Fruit fly (Drosophila melanogaster): Measurements from ENCODE around the gene CG42821.

Gene CG42821

DNA sequence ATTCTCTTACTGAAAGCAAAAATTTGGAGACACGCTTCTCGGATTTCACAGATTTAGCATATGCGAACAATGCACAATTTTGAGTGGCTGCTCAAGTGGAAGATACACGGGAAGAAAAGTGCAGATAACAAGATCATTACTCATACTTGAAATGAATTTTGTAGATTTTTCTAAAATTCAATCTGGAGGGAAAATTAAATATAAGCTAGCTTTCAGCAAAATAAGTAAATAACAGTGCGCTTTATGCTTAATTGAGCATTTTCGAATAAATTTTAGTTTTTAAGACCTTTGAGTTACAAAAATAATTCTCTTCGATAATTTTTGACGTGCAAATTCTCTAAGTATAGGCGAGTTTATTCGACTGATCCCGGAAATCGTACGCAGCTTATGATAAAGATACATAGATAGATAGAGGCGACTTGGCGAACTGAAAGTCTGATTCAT, 12.2 kb upstream of the CG42821 start (continued):
- no peak for TF ChIP-seq sc (optimal IDR thresholded peaks at IDR 0.05)
- no peak for TF ChIP-seq sc (GFP tag; optimal IDR thresholded peaks at IDR 0.05)
- no peak for TF ChIP-seq CG2202 (tag; optimal IDR thresholded peaks at IDR 0.05)
- no peak for TF ChIP-seq az2 (GFP tag; optimal IDR thresholded peaks at IDR 0.05)
- no peak for TF ChIP-seq CG11696 (GFP tag; IDR thresholded peaks at IDR 0.05)
- TF ChIP-seq CG14441 (GFP tag; IDR thresholded peaks at IDR 0.05) = peak; percentile 38; the same call in 1 of the 2 replicates
- TF ChIP-seq Hmr (GFP tag; optimal IDR thresholded peaks at IDR 0.05) = peak; percentile 22
- peak; percentile 54 for TF ChIP-seq Fer1 (GFP tag; optimal IDR thresholded peaks at IDR 0.05)
- no peak for TF ChIP-seq Mad (GFP tag; optimal IDR thresholded peaks at IDR 0.05)
- TF ChIP-seq HLH3B (GFP tag; IDR thresholded peaks at IDR 0.05) = no peak
- TF ChIP-seq ase (GFP tag; IDR thresholded peaks at IDR 0.05) = no peak
- TF ChIP-seq onecut (GFP tag; IDR thresholded peaks at IDR 0.05) = no peak
- TF ChIP-seq gro (GFP tag; optimal IDR thresholded peaks at IDR 0.05) = no peak
- TF ChIP-seq CG8089 (GFP tag; optimal IDR thresholded peaks at IDR 0.05) = no peak
- no peak for TF ChIP-seq Gsc (GFP tag; IDR thresholded peaks at IDR 0.05)
- no peak for TF ChIP-seq CG6272 (GFP tag; IDR thresholded peaks at IDR 0.05)
- TF ChIP-seq bowl (GFP tag; IDR thresholded peaks at IDR 0.05) = no peak
- TF ChIP-seq NK7.1 (GFP tag; optimal IDR thresholded peaks at IDR 0.05) = no peak
- TF ChIP-seq Ssrp (tag; optimal IDR thresholded peaks at IDR 0.05) = no peak
- TF ChIP-seq CG15601 (tag; optimal IDR thresholded peaks at IDR 0.05) = no peak
- peak; percentile 76 for TF ChIP-seq gem (tag; optimal IDR thresholded peaks at IDR 0.05)
- TF ChIP-seq bsh (GFP tag; optimal IDR thresholded peaks at IDR 0.05) = no peak
- no peak for TF ChIP-seq CG43689 (GFP tag; IDR thresholded peaks at IDR 0.05)
- TF ChIP-seq Dad (GFP tag; optimal IDR thresholded peaks at IDR 0.05) = peak; percentile 1
- TF ChIP-seq CG4282 (GFP tag; optimal IDR thresholded peaks at IDR 0.05) = no peak
- no peak for TF ChIP-seq Bteb2 (GFP tag; optimal IDR thresholded peaks at IDR 0.05)
- TF ChIP-seq pum (GFP tag; optimal IDR thresholded peaks at IDR 0.05) = no peak
- TF ChIP-seq Chrac-16 (GFP tag; optimal IDR thresholded peaks at IDR 0.05) = no peak
- TF ChIP-seq org-1 (GFP tag; optimal IDR thresholded peaks at IDR 0.05) = no peak
- TF ChIP-seq CG34376 (GFP tag; optimal IDR thresholded peaks at IDR 0.05) = no peak
- peak; percentile 57; the same call in 1 of the 2 replicates for TF ChIP-seq Xrp1 (GFP tag; IDR thresholded peaks at IDR 0.05)
- no peak for TF ChIP-seq Oli (tag; optimal IDR thresholded peaks at IDR 0.05)
- TF ChIP-seq Lim3 (GFP tag; IDR thresholded peaks at IDR 0.05) = no peak
- TF ChIP-seq grn (GFP tag; optimal IDR thresholded peaks at IDR 0.05) = no peak
- TF ChIP-seq CG30020 (tag; optimal IDR thresholded peaks at IDR 0.05) = no peak
- peak; percentile 73 for TF ChIP-seq nmo (GFP tag; optimal IDR thresholded peaks at IDR 0.05)
- TF ChIP-seq Atf-2 (GFP tag; optimal IDR thresholded peaks at IDR 0.05) = no peak
- no peak for TF ChIP-seq sug (tag; optimal IDR thresholded peaks at IDR 0.05)
- TF ChIP-seq tx (GFP tag; optimal IDR thresholded peaks at IDR 0.05) = no peak
- TF ChIP-seq NC2β (GFP tag; optimal IDR thresholded peaks at IDR 0.05) = no peak
- peak; percentile 41 for TF ChIP-seq CG18764 (GFP tag; optimal IDR thresholded peaks at IDR 0.05)
- TF ChIP-seq BEAF-32 (GFP tag; optimal IDR thresholded peaks at IDR 0.05) = no peak
- TF ChIP-seq CG16779 (GFP tag; IDR thresholded peaks at IDR 0.05) = no peak
- TF ChIP-seq PHDP (tag; optimal IDR thresholded peaks at IDR 0.05) = no peak
- no peak for TF ChIP-seq bigmax (GFP tag; optimal IDR thresholded peaks at IDR 0.05)
- TF ChIP-seq CG9215 (GFP tag; IDR thresholded peaks at IDR 0.05) = no peak
- TF ChIP-seq CG17612 (GFP tag; IDR thresholded peaks at IDR 0.05) = no peak
- TF ChIP-seq tap (tag; optimal IDR thresholded peaks at IDR 0.05) = peak; percentile 17
- peak; percentile 77 for TF ChIP-seq phol (tag; optimal IDR thresholded peaks at IDR 0.05)
- no peak for TF ChIP-seq B-H1 (GFP tag; IDR thresholded peaks at IDR 0.05)
- TF ChIP-seq ato (GFP tag; IDR thresholded peaks at IDR 0.05; ENCODE audit: partially characterized antibody) = no peak
- no peak for TF ChIP-seq CG6654 (GFP tag; optimal IDR thresholded peaks at IDR 0.05)
- TF ChIP-seq dati (GFP tag; IDR thresholded peaks at IDR 0.05) = no peak

Data from whole organism, embryonic.